Worm (Caenorhabditis elegans) whole organism, mixed stage, embryonic: ENCODE measurements around the gene clec-215.

ENCODE experiments used
- ces-1 ChIP-seq: fragments of 150-350 bp; optimal IDR thresholded peaks from 2 replicates; lab custom pipeline; 2014; ENCODE audit warnings: missing biosample characterization, missing genetic modification reagents, missing genetic modification characterization
- elt-3 ChIP-seq: fragments of 150-350 bp; optimal IDR thresholded peaks from 2 replicates; lab custom pipeline; 2014; ENCODE audit warnings: missing biosample characterization, missing genetic modification characterization
- nhr-237 ChIP-seq: fragments of 150-350 bp; optimal IDR thresholded peaks from 2 replicates; lab custom pipeline; 2014; ENCODE audit warnings: missing biosample characterization, missing genetic modification characterization
- nhr-28 ChIP-seq: fragments of 150-350 bp; optimal IDR thresholded peaks from 2 replicates; lab custom pipeline; 2014; ENCODE audit warnings: missing biosample characterization, missing genetic modification characterization
- snpc-4 ChIP-seq: fragments of 150-350 bp; optimal IDR thresholded peaks from 2 replicates; lab custom pipeline; 2014; ENCODE audit warnings: missing biosample characterization, missing genetic modification characterization
- sptf-1 ChIP-seq: sonication (generic microtip); optimal IDR thresholded peaks from 2 replicates; lab custom pipeline; 2017; ENCODE audit warnings: mild to moderate bottlenecking, missing genetic modification characterization, moderate library complexity, missing compliant biosample characterization

DNA sequence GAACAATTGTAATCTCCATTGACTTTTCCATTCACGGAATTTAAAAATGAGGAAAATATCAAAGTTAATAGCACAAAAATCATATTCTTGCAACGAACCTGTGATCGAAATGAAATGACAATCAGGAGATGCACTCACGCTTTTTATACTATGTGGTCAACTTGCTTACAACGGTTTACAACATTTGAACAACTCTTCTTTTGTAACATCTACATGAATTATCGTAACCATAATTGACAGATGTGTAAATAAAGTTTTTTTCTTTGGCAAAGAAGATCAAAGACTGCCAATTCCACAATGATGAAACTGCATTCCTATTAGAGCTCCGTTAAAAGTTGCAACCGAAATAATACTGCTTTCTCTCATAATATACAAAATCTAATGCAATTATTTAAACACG, 27.6 kb downstream of the clec-215 start, which contains the start of gene F07C4.10:
- no peak for TF ChIP-seq elt-3 (tag; lab: Kevin White, UChicago)
- no peak for TF ChIP-seq nhr-28
- TF ChIP-seq nhr-237 (tag; lab: Kevin White, UChicago), result no peak
- no peak for TF ChIP-seq sptf-1 (tag; lab: Kevin White, UChicago)
- no peak for TF ChIP-seq snpc-4 (tag; lab: Kevin White, UChicago)
- TF ChIP-seq ces-1 (GFP tag; lab: Kevin White, UChicago), result no peak
